Worm (Caenorhabditis elegans): ENCODE results near the gene marg-1.

DNA sequence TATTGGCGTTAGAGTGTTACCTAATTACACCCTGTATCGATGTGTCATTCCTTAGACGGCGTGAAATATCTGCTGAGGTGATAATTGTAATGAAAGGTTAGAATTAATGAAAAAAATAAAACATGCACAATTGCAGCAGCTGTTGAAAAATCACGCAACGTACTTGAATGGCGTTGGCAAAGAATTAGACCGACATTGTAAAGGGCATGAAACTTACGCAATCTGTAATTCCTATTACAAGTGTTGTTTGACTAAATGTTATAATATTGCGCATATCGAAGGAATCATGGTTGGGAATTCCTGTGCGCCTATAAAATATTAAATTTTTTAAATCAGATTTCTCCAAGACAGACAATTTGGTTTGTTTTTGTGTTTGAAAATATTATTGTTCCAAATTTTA, 47.2 kb downstream of the marg-1 start, which contains the start of gene tag-18:
- TF ChIP-seq ztf-29 (GFP tag; IDR thresholded peaks at IDR 0.05) (no peak), cog-1 (tag; optimal IDR thresholded peaks at IDR 0.05) (no peak), klf-2 (GFP tag; conservative IDR thresholded peaks at IDR 0.05) (no peak), med-1 (GFP tag; optimal IDR thresholded peaks at IDR 0.05; ENCODE audit: insufficient read depth) (no peak), flt-1 (GFP tag; IDR thresholded peaks at IDR 0.05) (no peak), tab-1 (GFP tag; IDR thresholded peaks at IDR 0.05) (no peak), ref-1 (GFP tag; conservative IDR thresholded peaks at IDR 0.05) (no peak), T22C8.4 (GFP tag; IDR thresholded peaks at IDR 0.05) (no peak)
